Fruit fly (Drosophila melanogaster) whole organism, embryonic: ENCODE measurements around the gene PIG-C.

Source experiments
- C15 ChIP-seq: fragments of 200-800 bp; sonication (Bioruptor generic); IDR thresholded peaks from 3 replicates; pipeline ENCODE4 v1.3.6; 2022; ENCODE audit warnings: missing biosample characterization, missing genetic modification characterization
- CG12219 ChIP-seq: fragments of 200-800 bp; sonication (Bioruptor generic); optimal IDR thresholded peaks from 3 replicates; lab custom pipeline; 2018; ENCODE audit warnings: missing biosample characterization, mild to moderate bottlenecking, missing genetic modification characterization
- CG14710 ChIP-seq: fragments of 200-800 bp; sonication (Bioruptor generic); optimal IDR thresholded peaks from 3 replicates; lab custom pipeline; 2019; ENCODE audit warnings: missing biosample characterization, mild to moderate bottlenecking, missing genetic modification characterization, moderate library complexity
- CG17186 ChIP-seq: fragments of 200-800 bp; sonication (Bioruptor generic); optimal IDR thresholded peaks from 3 replicates; lab custom pipeline; 2017; ENCODE audit warnings: missing biosample characterization, missing genetic modification reagents, missing genetic modification characterization
- CG2116 ChIP-seq: fragments of 200-800 bp; sonication (Bioruptor generic); optimal IDR thresholded peaks from 3 replicates; lab custom pipeline; 2018; ENCODE audit warnings: missing biosample characterization, mild to moderate bottlenecking, missing genetic modification characterization
- CG30431 ChIP-seq: fragments of 200-800 bp; sonication (Bioruptor generic); optimal IDR thresholded peaks from 2 replicates; lab custom pipeline; 2017; ENCODE audit warnings: missing biosample characterization, missing genetic modification characterization
- CG3163 ChIP-seq: fragments of 200-800 bp; sonication (Bioruptor generic); optimal IDR thresholded peaks from 3 replicates; lab custom pipeline; 2016; ENCODE audit warnings: missing biosample characterization, missing genetic modification characterization
- CG34422 ChIP-seq: fragments of 200-800 bp; sonication (Bioruptor generic); IDR thresholded peaks from 3 replicates; pipeline ENCODE4 v1.3.6; 2022; ENCODE audit warnings: missing biosample characterization, missing genetic modification characterization
- CG3838 ChIP-seq: fragments of 200-800 bp; sonication (Bioruptor generic); optimal IDR thresholded peaks from 3 replicates; lab custom pipeline; 2016; ENCODE audit warnings: missing biosample characterization, missing genetic modification characterization
- CG42726 ChIP-seq: fragments of 200-800 bp; sonication (Bioruptor generic); IDR thresholded peaks from 2 replicates; pipeline ENCODE4 v1.3.6; 2022; ENCODE audit warnings: missing biosample characterization, missing genetic modification characterization; ENCODE audit not compliant: partially characterized antibody
- CG4617 ChIP-seq: fragments of 200-800 bp; sonication (Bioruptor generic); optimal IDR thresholded peaks from 3 replicates; lab custom pipeline; 2016; ENCODE audit warnings: missing biosample characterization, missing genetic modification characterization, borderline replicate concordance
- CG4854 ChIP-seq: fragments of 200-800 bp; sonication (Bioruptor generic); optimal IDR thresholded peaks from 2 replicates; lab custom pipeline; 2016; ENCODE audit warnings: missing biosample characterization, missing genetic modification characterization, inconsistent platforms
- CG6654 ChIP-seq: fragments of 200-800 bp; sonication (Bioruptor generic); optimal IDR thresholded peaks from 2 replicates; lab custom pipeline; 2017; ENCODE audit warnings: missing biosample characterization, mild to moderate bottlenecking, missing genetic modification characterization
- CG7556 ChIP-seq: fragments of 200-800 bp; sonication (Bioruptor generic); optimal IDR thresholded peaks from 2 replicates; lab custom pipeline; 2017; ENCODE audit warnings: missing biosample characterization, mild to moderate bottlenecking, missing genetic modification characterization
- CG9437 ChIP-seq: fragments of 200-800 bp; sonication (Bioruptor generic); optimal IDR thresholded peaks from 2 replicates; lab custom pipeline; 2018; ENCODE audit warnings: missing biosample characterization, mild to moderate bottlenecking, missing genetic modification characterization
- CHES-1-like ChIP-seq: fragments of 200-800 bp; sonication (Bioruptor generic); optimal IDR thresholded peaks from 2 replicates; lab custom pipeline; 2016; ENCODE audit warnings: missing biosample characterization, missing genetic modification characterization
- CrebB ChIP-seq: fragments of 200-800 bp; sonication (Bioruptor generic); optimal IDR thresholded peaks from 3 replicates; lab custom pipeline; 2018; ENCODE audit warnings: missing biosample characterization, mild to moderate bottlenecking, missing genetic modification characterization
- D19A ChIP-seq: fragments of 200-800 bp; optimal IDR thresholded peaks from 3 replicates; lab custom pipeline; 2019; ENCODE audit warnings: missing biosample characterization, mild to moderate bottlenecking, missing genetic modification characterization, moderate library complexity
- Dbx ChIP-seq: fragments of 200-800 bp; sonication (Bioruptor generic); IDR thresholded peaks from 3 replicates; pipeline ENCODE4 v1.3.6; 2022; ENCODE audit warnings: missing biosample characterization, missing genetic modification characterization
- Dip2 ChIP-seq: fragments of 200-800 bp; sonication (Bioruptor generic); IDR thresholded peaks from 2 replicates; pipeline ENCODE4 v1.3.6; 2022; ENCODE audit warnings: missing biosample characterization, missing genetic modification characterization
- Drgx ChIP-seq: fragments of 200-800 bp; sonication (Bioruptor generic); IDR thresholded peaks from 2 replicates; pipeline ENCODE4 v1.3.6; 2022; ENCODE audit warnings: missing biosample characterization, missing genetic modification characterization
- Ets65A ChIP-seq: fragments of 200-800 bp; sonication (Bioruptor generic); peaks from one replicate; lab custom pipeline; 2016; ENCODE audit warnings: missing biosample characterization, missing genetic modification characterization
- Fer1 ChIP-seq: fragments of 200-800 bp; sonication (Bioruptor generic); optimal IDR thresholded peaks from 2 replicates; lab custom pipeline; 2017; ENCODE audit warnings: missing biosample characterization, mild to moderate bottlenecking, missing genetic modification characterization
- HLH4C ChIP-seq: fragments of 200-800 bp; sonication (Bioruptor generic); IDR thresholded peaks from 3 replicates; pipeline ENCODE4 v1.3.6; 2022; ENCODE audit warnings: missing biosample characterization, missing genetic modification characterization; ENCODE audit not compliant: partially characterized antibody
- MBD-R2 ChIP-seq: fragments of 200-800 bp; sonication (Bioruptor generic); IDR thresholded peaks from 2 replicates; pipeline ENCODE4 v1.3.6; 2022; ENCODE audit warnings: missing biosample characterization, missing genetic modification characterization
- MESR4 ChIP-seq: fragments of 200-800 bp; sonication (Bioruptor generic); optimal IDR thresholded peaks from 2 replicates; lab custom pipeline; 2018; ENCODE audit warnings: missing biosample characterization, mild to moderate bottlenecking, missing genetic modification characterization, moderate library complexity
- NFAT ChIP-seq: fragments of 200-800 bp; sonication (Bioruptor generic); IDR thresholded peaks from 2 replicates; pipeline ENCODE4 v1.3.6; 2022; ENCODE audit warnings: missing biosample characterization, missing genetic modification characterization
- Neu2 ChIP-seq: fragments of 200-800 bp; sonication (Bioruptor generic); optimal IDR thresholded peaks from 3 replicates; lab custom pipeline; 2016; ENCODE audit warnings: missing biosample characterization, missing genetic modification characterization, borderline replicate concordance
- Nf-YB ChIP-seq: fragments of 200-800 bp; sonication (Bioruptor generic); optimal IDR thresholded peaks from 3 replicates; lab custom pipeline; 2019; ENCODE audit warnings: missing biosample characterization, mild to moderate bottlenecking, missing genetic modification characterization, moderate library complexity
- PHDP ChIP-seq: fragments of 200-800 bp; sonication (Bioruptor generic); optimal IDR thresholded peaks from 3 replicates; lab custom pipeline; 2018; ENCODE audit warnings: missing biosample characterization, mild to moderate bottlenecking, missing genetic modification characterization, moderate library complexity
- aop ChIP-seq: fragments of 200-800 bp; sonication (Bioruptor generic); IDR thresholded peaks from 2 replicates; pipeline ENCODE4 v1.3.6; 2022; ENCODE audit warnings: missing biosample characterization, missing genetic modification characterization
- ash1 ChIP-seq: fragments of 200-800 bp; sonication (Bioruptor generic); optimal IDR thresholded peaks from 2 replicates; lab custom pipeline; 2018; ENCODE audit warnings: missing biosample characterization, mild to moderate bottlenecking, missing genetic modification characterization
- ato ChIP-seq: fragments of 200-800 bp; sonication (Bioruptor generic); IDR thresholded peaks from 2 replicates; pipeline ENCODE4 v1.3.6; 2022; ENCODE audit warnings: missing biosample characterization, missing genetic modification characterization; ENCODE audit not compliant: partially characterized antibody
- bbx ChIP-seq: fragments of 200-800 bp; sonication (Bioruptor generic); IDR thresholded peaks from 2 replicates; pipeline ENCODE4 v1.3.6; 2022; ENCODE audit warnings: missing biosample characterization, missing genetic modification characterization; ENCODE audit not compliant: partially characterized antibody
- cad ChIP-seq: fragments of >200 bp; optimal IDR thresholded peaks from 2 replicates; lab custom pipeline; 2017; ENCODE audit warnings: missing biosample characterization, missing genetic modification characterization
- chm ChIP-seq: fragments of 200-800 bp; sonication (Bioruptor generic); IDR thresholded peaks from 2 replicates; pipeline ENCODE4 v1.3.6; 2022; ENCODE audit warnings: missing biosample characterization, missing genetic modification characterization
- dmrt11E ChIP-seq: fragments of 200-800 bp; sonication (Bioruptor generic); optimal IDR thresholded peaks from 3 replicates; lab custom pipeline; 2018; ENCODE audit warnings: missing biosample characterization, mild to moderate bottlenecking, missing genetic modification characterization, moderate library complexity
- jing ChIP-seq: fragments of 200-800 bp; sonication (Bioruptor generic); optimal IDR thresholded peaks from 2 replicates; lab custom pipeline; 2018; ENCODE audit warnings: missing biosample characterization, mild to moderate bottlenecking, missing genetic modification characterization
- kni ChIP-seq: fragments of 200-800 bp; sonication (Bioruptor generic); optimal IDR thresholded peaks from 3 replicates; lab custom pipeline; 2017; ENCODE audit warnings: mild to moderate bottlenecking, missing biosample characterization, missing genetic modification reagents, missing genetic modification characterization
- mam ChIP-seq: fragments of 200-800 bp; sonication (Bioruptor generic); optimal IDR thresholded peaks from 3 replicates; lab custom pipeline; 2016; ENCODE audit warnings: missing biosample characterization, missing genetic modification characterization
- nerfin-2 ChIP-seq: fragments of 200-800 bp; sonication (Bioruptor generic); IDR thresholded peaks from 2 replicates; pipeline ENCODE4 v1.3.6; 2022; ENCODE audit warnings: missing biosample characterization, missing genetic modification characterization; ENCODE audit not compliant: partially characterized antibody
- nom ChIP-seq: fragments of 200-800 bp; sonication (Bioruptor generic); optimal IDR thresholded peaks from 2 replicates; lab custom pipeline; 2017; ENCODE audit warnings: missing biosample characterization, missing genetic modification characterization, mild to moderate bottlenecking, moderate library complexity, missing genetic modification reagents
- phol ChIP-seq: fragments of 200-800 bp; sonication (Bioruptor generic); optimal IDR thresholded peaks from 3 replicates; lab custom pipeline; 2018; ENCODE audit warnings: missing biosample characterization, mild to moderate bottlenecking, missing genetic modification characterization, moderate library complexity
- run ChIP-seq: fragments of 200-800 bp; sonication (Bioruptor generic); optimal IDR thresholded peaks from 3 replicates; lab custom pipeline; 2018; ENCODE audit warnings: missing biosample characterization, mild to moderate bottlenecking, missing genetic modification characterization
- sd ChIP-seq: fragments of 200-800 bp; sonication (Bioruptor generic); optimal IDR thresholded peaks from 3 replicates; lab custom pipeline; 2018; ENCODE audit warnings: missing biosample characterization, mild to moderate bottlenecking, missing genetic modification characterization, moderate library complexity
- sens ChIP-seq: fragments of 200-800 bp; sonication (Bioruptor generic); peaks from one replicate; lab custom pipeline; 2016; ENCODE audit warnings: missing biosample characterization, missing genetic modification characterization
- sug ChIP-seq: fragments of 200-800 bp; optimal IDR thresholded peaks from 2 replicates; lab custom pipeline; 2019; ENCODE audit warnings: missing biosample characterization, mild to moderate bottlenecking, missing genetic modification characterization, moderate library complexity

The PIG-C gene

dm6 chr3L:3338882-3339590 is 20.0 kb upstream of the PIG-C start (continued):
- TF ChIP-seq CG4854 (GFP tag; lab: Kevin White, UChicago) = no peak
- no peak for TF ChIP-seq run (tag; lab: Kevin White, UChicago)
- TF ChIP-seq CG3838 = no peak
- no peak for TF ChIP-seq C15 (GFP tag; lab: Robert Waterston, UW)
- no peak for TF ChIP-seq Dbx
- no peak for TF ChIP-seq CG30431 (GFP tag; lab: Kevin White, UChicago)
- no peak for TF ChIP-seq CG7556
- no peak for TF ChIP-seq bbx (GFP tag; lab: Robert Waterston, UW)
- no peak for TF ChIP-seq CG9437 (GFP tag; lab: Kevin White, UChicago)
- no peak for TF ChIP-seq CG2116 (GFP tag; lab: Kevin White, UChicago)
- no peak for TF ChIP-seq CG12219 (GFP tag; lab: Kevin White, UChicago)
- peak; percentile 6 for TF ChIP-seq PHDP (tag; lab: Kevin White, UChicago)
- TF ChIP-seq CrebB (tag; lab: Kevin White, UChicago) = no peak
- TF ChIP-seq Fer1 (GFP tag; lab: Kevin White, UChicago) = no peak
- TF ChIP-seq CG4617 (GFP tag; lab: Kevin White, UChicago) = no peak
- TF ChIP-seq jing = no peak
- TF ChIP-seq ash1 (GFP tag; lab: Kevin White, UChicago) = no peak
- no peak for TF ChIP-seq Dip2 (GFP tag; lab: Robert Waterston, UW)
- TF ChIP-seq CHES-1-like (GFP tag; lab: Kevin White, UChicago) = no peak
- TF ChIP-seq Nf-YB (GFP tag; lab: Kevin White, UChicago) = no peak
- TF ChIP-seq D19A (tag; lab: Kevin White, UChicago) = no peak
- peak; percentile 33 for TF ChIP-seq phol (tag; lab: Kevin White, UChicago)
- TF ChIP-seq Drgx (GFP tag; lab: Robert Waterston, UW) = peak; percentile 75
- no peak for TF ChIP-seq MESR4
- TF ChIP-seq CG14710 (tag; lab: Kevin White, UChicago) = peak; percentile 28
- peak; percentile 88 for TF ChIP-seq Neu2 (GFP tag; lab: Kevin White, UChicago)
- TF ChIP-seq sug (tag; lab: Kevin White, UChicago) = no peak
- peak; percentile 30 for TF ChIP-seq dmrt11E (tag; lab: Kevin White, UChicago)
- TF ChIP-seq aop (GFP tag; lab: Robert Waterston, UW) = no peak

dm6 chr3L:3338028-3338855 is 19.2 kb upstream of the PIG-C start:
- no peak for TF ChIP-seq mam
- TF ChIP-seq kni (GFP tag; lab: Kevin White, UChicago) = peak; percentile 29
- 0 out of 3 replicates have a peak, but pooled peaks have one; percentile 26 for TF ChIP-seq CG34422 (GFP tag; lab: Robert Waterston, UW)
- 0 out of 3 replicates have a peak, but pooled peaks have one; percentile 29 for TF ChIP-seq HLH4C (GFP tag; lab: Robert Waterston, UW)
- TF ChIP-seq nerfin-2 (GFP tag; lab: Robert Waterston, UW) = no peak
- peak; percentile 31 for TF ChIP-seq nom
- 0 out of 2 replicates have a peak, but pooled peaks have one; percentile 25 for TF ChIP-seq ato (GFP tag; lab: Robert Waterston, UW)
- TF ChIP-seq CG3163 (GFP tag; lab: Kevin White, UChicago) = no peak
- TF ChIP-seq NFAT (GFP tag; lab: Robert Waterston, UW) = 0 out of 2 replicates have a peak, but pooled peaks have one; percentile 21
- TF ChIP-seq CG17186 (GFP tag; lab: Kevin White, UChicago) = no peak
- peak; percentile 97 for TF ChIP-seq sd
- 0 out of 2 replicates have a peak, but pooled peaks have one; percentile 19 for TF ChIP-seq CG42726
- no peak for TF ChIP-seq MBD-R2
- peak; percentile 94 for TF ChIP-seq CG6654
- peak; percentile 38; the same call in 1 of the 2 replicates for TF ChIP-seq chm (GFP tag; lab: Robert Waterston, UW)
- peak; percentile 52 for TF ChIP-seq sens (GFP tag; lab: Kevin White, UChicago)
- TF ChIP-seq cad (GFP tag; lab: Kevin White, UChicago) = peak; percentile 54
- TF ChIP-seq Ets65A (GFP tag; lab: Kevin White, UChicago) = peak; percentile 67
